Fruit fly (Drosophila melanogaster): ENCODE measurements around the gene CG42507.
A peak's percentile ranks its signal among the peaks of the same experiment; 100 is the strongest.

Gene CG42507

DNA sequence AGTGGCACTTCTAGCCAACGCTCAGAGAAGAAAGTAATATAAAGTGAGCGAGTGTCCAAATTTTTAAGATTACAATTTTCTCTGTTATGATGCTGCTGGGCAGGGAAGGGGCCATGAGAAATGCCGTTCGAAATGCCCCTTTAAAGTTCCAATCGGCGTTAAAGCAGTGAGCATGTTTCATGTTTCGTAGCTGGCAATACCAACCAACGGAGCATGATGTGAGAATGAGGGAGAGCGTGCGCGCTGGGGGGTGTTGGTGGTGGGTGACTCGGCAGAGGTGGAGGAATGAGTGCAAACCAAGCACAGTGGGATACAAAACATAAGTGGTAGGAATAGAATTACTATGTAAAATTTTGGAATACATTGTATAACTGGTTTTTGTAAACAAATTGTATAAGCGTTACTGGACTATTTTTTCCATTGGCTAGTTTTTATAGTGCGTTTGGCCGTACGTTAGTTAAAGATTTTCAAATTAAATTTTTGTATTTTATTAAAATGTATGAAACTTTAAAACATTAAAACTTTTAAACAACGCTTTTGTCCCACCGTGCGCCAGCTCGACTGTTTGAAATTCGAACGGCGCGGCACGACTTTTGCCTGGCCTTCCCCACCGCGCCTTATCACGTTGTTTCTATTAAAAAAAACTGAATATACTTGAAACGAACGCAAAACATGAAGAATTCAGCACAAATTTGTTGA lies 1.5 kb upstream of the CG42507 start (continued):
- TF ChIP-seq CG6765 (GFP tag; optimal IDR thresholded peaks at IDR 0.05) = peak; percentile 100
- TF ChIP-seq ttk (GFP tag; IDR thresholded peaks at IDR 0.05) = peak; percentile 99
- peak; percentile 100 for TF ChIP-seq CG11723 (GFP tag; optimal IDR thresholded peaks at IDR 0.05)
- peak; percentile 52; the same call in 1 of the 3 replicates for TF ChIP-seq CG16813 (GFP tag; IDR thresholded peaks at IDR 0.05; ENCODE audit: partially characterized antibody)
- TF ChIP-seq CG7271 (tag; optimal IDR thresholded peaks at IDR 0.05) = peak; percentile 96
- peak; percentile 100 for TF ChIP-seq run (tag; optimal IDR thresholded peaks at IDR 0.05)
- peak; percentile 99 for TF ChIP-seq CG2202 (tag; optimal IDR thresholded peaks at IDR 0.05)
- TF ChIP-seq lola (GFP tag; optimal IDR thresholded peaks at IDR 0.05) = peak in 1 of 3 experiments; percentile 100
- peak; percentile 42; the same call in 1 of the 2 replicates for TF ChIP-seq Scr (GFP tag; IDR thresholded peaks at IDR 0.05; ENCODE audit: partially characterized antibody)
- peak; percentile 99 for TF ChIP-seq zfh2 (GFP tag; optimal IDR thresholded peaks at IDR 0.05)
- TF ChIP-seq mirr (GFP tag; optimal IDR thresholded peaks at IDR 0.05) = peak; percentile 99
- TF ChIP-seq CG18599 (GFP tag; optimal IDR thresholded peaks at IDR 0.05) = peak; percentile 100
- peak; percentile 99 for TF ChIP-seq CG14441 (GFP tag; IDR thresholded peaks at IDR 0.05)
- TF ChIP-seq ato (GFP tag; IDR thresholded peaks at IDR 0.05; ENCODE audit: partially characterized antibody) = 0 out of 2 replicates have a peak, but pooled peaks have one; percentile 42
- TF ChIP-seq lmd (GFP tag; IDR thresholded peaks at IDR 0.05) = peak; percentile 100
- peak; percentile 100 for TF ChIP-seq CG10147 (GFP tag; optimal IDR thresholded peaks at IDR 0.05)
- peak; percentile 98 for TF ChIP-seq CG31388 (GFP tag; optimal IDR thresholded peaks at IDR 0.05)
- TF ChIP-seq CG7928 (GFP tag; optimal IDR thresholded peaks at IDR 0.05) = peak; percentile 90
- TF ChIP-seq Dad (GFP tag; optimal IDR thresholded peaks at IDR 0.05) = peak; percentile 99
- peak; percentile 99 for TF ChIP-seq shn (GFP tag; optimal IDR thresholded peaks at IDR 0.05)
- peak; percentile 100 for TF ChIP-seq CG9727 (GFP tag; optimal IDR thresholded peaks at IDR 0.05)
- peak; percentile 100 for TF ChIP-seq Ssrp (tag; optimal IDR thresholded peaks at IDR 0.05)
- peak; percentile 97 for TF ChIP-seq TFAM (GFP tag; optimal IDR thresholded peaks at IDR 0.05)
- peak; percentile 99 for TF ChIP-seq CG17568 (GFP tag; optimal IDR thresholded peaks at IDR 0.05)
- peak; percentile 99 for TF ChIP-seq Dip3 (GFP tag; optimal IDR thresholded peaks at IDR 0.05)
- TF ChIP-seq CG10209 (GFP tag; optimal IDR thresholded peaks at IDR 0.05) = peak; percentile 100
- peak; percentile 99 for TF ChIP-seq exex (tag; optimal IDR thresholded peaks at IDR 0.05)
- TF ChIP-seq jumu (GFP tag; optimal IDR thresholded peaks at IDR 0.05) = peak; percentile 99
- peak; percentile 98 for TF ChIP-seq dati (GFP tag; IDR thresholded peaks at IDR 0.05)
- TF ChIP-seq cwo (GFP tag; optimal IDR thresholded peaks at IDR 0.05) = peak; percentile 100
- peak; percentile 100 for TF ChIP-seq odd (GFP tag; optimal IDR thresholded peaks at IDR 0.05)
- TF ChIP-seq CG1832 (GFP tag; optimal IDR thresholded peaks at IDR 0.05) = peak; percentile 11
- peak; percentile 100 for TF ChIP-seq slou (GFP tag; optimal IDR thresholded peaks at IDR 0.05)
- peak; percentile 99 for TF ChIP-seq Mrtf (GFP tag; IDR thresholded peaks at IDR 0.05)
- TF ChIP-seq slbo (GFP tag; IDR thresholded peaks at IDR 0.05) = peak; percentile 100
- TF ChIP-seq CG16779 (GFP tag; IDR thresholded peaks at IDR 0.05) = peak; percentile 99
- TF ChIP-seq CG2875 (GFP tag; optimal IDR thresholded peaks at IDR 0.05) = peak; percentile 100
- peak; percentile 100 for TF ChIP-seq CG34376 (GFP tag; optimal IDR thresholded peaks at IDR 0.05)
- TF ChIP-seq dmrt11E (tag; optimal IDR thresholded peaks at IDR 0.05) = peak; percentile 100
- peak; percentile 99 for TF ChIP-seq H15 (GFP tag; IDR thresholded peaks at IDR 0.05)
- peak; percentile 100 for TF ChIP-seq seq (GFP tag; IDR thresholded peaks at IDR 0.05)
- no peak for TF ChIP-seq D (optimal IDR thresholded peaks at IDR 0.05)
- TF ChIP-seq D (GFP tag; optimal IDR thresholded peaks at IDR 0.05) = peak; percentile 100
- TF ChIP-seq CG5180 (GFP tag; optimal IDR thresholded peaks at IDR 0.05) = peak; percentile 95
- TF ChIP-seq Pdp1 (GFP tag; optimal IDR thresholded peaks at IDR 0.05) = peak; percentile 98 to 99
- TF ChIP-seq Nf-YB (GFP tag; optimal IDR thresholded peaks at IDR 0.05) = peak; percentile 93
- peak; percentile 99 for TF ChIP-seq Xbp1 (GFP tag; optimal IDR thresholded peaks at IDR 0.05)
- TF ChIP-seq ac (GFP tag; optimal IDR thresholded peaks at IDR 0.05) = peak; percentile 99
